Worm (Caenorhabditis elegans) whole organism, L1 larva: ENCODE data around the gene Y50D7A.8.

Experiments
- C04F5.9 ChIP-seq: sonication (generic microtip); optimal IDR thresholded peaks from 2 replicates; lab custom pipeline; 2016; ENCODE audit warnings: missing genetic modification characterization, missing compliant biosample characterization
- F16B12.6 ChIP-seq: fragments of 150-350 bp; optimal IDR thresholded peaks from 2 replicates; lab custom pipeline; 2014; ENCODE audit warnings: missing biosample characterization, missing genetic modification characterization
- Y116A8C.19 ChIP-seq: sonication (generic microtip); optimal IDR thresholded peaks from 2 replicates; lab custom pipeline; 2016; ENCODE audit warnings: missing compliant biosample characterization, missing genetic modification characterization, borderline replicate concordance
- alr-1 ChIP-seq: fragments of 200-800 bp; sonication (Bioruptor generic); optimal IDR thresholded peaks from 2 replicates; lab custom pipeline; 2018; ENCODE audit warnings: borderline replicate concordance, mild to moderate bottlenecking, missing genetic modification characterization, missing compliant biosample characterization
- ama-1 ChIP-seq: fragments of 150-350 bp; optimal IDR thresholded peaks from 2 replicates; lab custom pipeline; 2014
- ceh-63 ChIP-seq: fragments of 200-800 bp; sonication (Bioruptor generic); optimal IDR thresholded peaks from 2 replicates; lab custom pipeline; 2018; ENCODE audit warnings: mild to moderate bottlenecking, missing genetic modification characterization, missing compliant biosample characterization
- efl-1 ChIP-seq, 4 experiments: fragments of 150-350 bp; optimal IDR thresholded peaks in 3 of 4; peaks in 1 of 4; 1 replicate in 1 of 4; 2 replicates in 3 of 4; lab custom pipeline; 2014; ENCODE audit warnings: missing biosample characterization in 2 of 4, missing genetic modification characterization in 2 of 4, missing genetic modification reagents in 2 of 4
- efl-3 ChIP-seq: fragments of 200-800 bp; sonication (Bioruptor generic); optimal IDR thresholded peaks from 2 replicates; lab custom pipeline; 2018; ENCODE audit warnings: mild to moderate bottlenecking, missing genetic modification characterization, missing compliant biosample characterization
- egl-13 ChIP-seq: sonication (generic microtip); optimal IDR thresholded peaks from 2 replicates; lab custom pipeline; 2016; ENCODE audit warnings: missing genotype, missing genetic modification reagents, missing genetic modification characterization, missing compliant biosample characterization
- elt-3 ChIP-seq, 6 experiments: fragments of 150-350 bp in 1 of 6; sonication (generic microtip); optimal IDR thresholded peaks; 2 replicates each; lab custom pipeline; 2017 to 2018; ENCODE audit warnings: missing biosample characterization in 6 of 6, missing genetic modification characterization in 6 of 6, inconsistent platforms in 1 of 6
- ets-5 ChIP-seq: fragments of 200-800 bp; sonication (Bioruptor generic); IDR thresholded peaks from 2 replicates; pipeline ENCODE4 v1.3.6; 2022; ENCODE audit warnings: missing genetic modification characterization, missing compliant biosample characterization
- fkh-10 ChIP-seq: sonication (generic microtip); optimal IDR thresholded peaks from 2 replicates; lab custom pipeline; 2017; ENCODE audit warnings: missing biosample characterization, missing genetic modification reagents, missing genetic modification characterization
- fkh-4 ChIP-seq: sonication (generic microtip); optimal IDR thresholded peaks from 2 replicates; lab custom pipeline; 2016; ENCODE audit warnings: missing compliant biosample characterization, missing genetic modification characterization, borderline replicate concordance
- fkh-8 ChIP-seq: sonication (generic microtip); optimal IDR thresholded peaks from 2 replicates; lab custom pipeline; 2016; ENCODE audit warnings: mild to moderate bottlenecking, missing genetic modification characterization, missing compliant biosample characterization
- fos-1 ChIP-seq: fragments of 150-350 bp; optimal IDR thresholded peaks from 2 replicates; lab custom pipeline; 2014; ENCODE audit warnings: missing biosample characterization, missing genetic modification characterization
- hlh-4 ChIP-seq: sonication (generic microtip); optimal IDR thresholded peaks from 2 replicates; lab custom pipeline; 2016; ENCODE audit warnings: mild to moderate bottlenecking, missing genetic modification characterization, missing compliant biosample characterization
- isw-1 ChIP-seq: fragments of 200-800 bp; sonication (Bioruptor generic); IDR thresholded peaks from 2 replicates; pipeline ENCODE4 v1.3.6; 2022; ENCODE audit warnings: missing genetic modification characterization, missing compliant biosample characterization
- lin-14 ChIP-seq: fragments of 200-800 bp; sonication (Bioruptor generic); optimal IDR thresholded peaks from 2 replicates; lab custom pipeline; 2018; ENCODE audit warnings: mild to moderate bottlenecking, missing genetic modification characterization, moderate library complexity, missing compliant biosample characterization
- lin-15B ChIP-seq: fragments of 150-350 bp; sonication (generic microtip); optimal IDR thresholded peaks from 3 replicates; lab custom pipeline; 2014; ENCODE audit warnings: missing biosample characterization, missing genetic modification characterization
- lin-35 ChIP-seq, 2 experiments: fragments of 150-350 bp; optimal IDR thresholded peaks; 2 replicates each; lab custom pipeline; 2014; ENCODE audit warnings: missing biosample characterization in 2 of 2, missing genetic modification characterization in 2 of 2, missing genetic modification reagents in 2 of 2
- lir-3 ChIP-seq: sonication (generic microtip); optimal IDR thresholded peaks from 2 replicates; lab custom pipeline; 2016; ENCODE audit warnings: mild to moderate bottlenecking, missing genetic modification characterization, moderate library complexity, missing compliant biosample characterization; ENCODE audit not compliant: poor library complexity
- lsy-2 ChIP-seq, 2 experiments: fragments of 150-350 bp; optimal IDR thresholded peaks; 2 replicates each; lab custom pipeline; 2014; ENCODE audit warnings: missing biosample characterization in 2 of 2, missing genetic modification characterization in 2 of 2
- mdl-1 ChIP-seq, 2 experiments: fragments of 150-350 bp; optimal IDR thresholded peaks; 2 replicates each; lab custom pipeline; 2014 to 2017; ENCODE audit warnings: missing biosample characterization in 2 of 2, missing genetic modification characterization in 2 of 2, inconsistent platforms in 1 of 2
- mef-2 ChIP-seq: fragments of 150-350 bp; optimal IDR thresholded peaks from 2 replicates; lab custom pipeline; 2014; ENCODE audit warnings: missing biosample characterization, missing genetic modification characterization
- mep-1 ChIP-seq: fragments of 150-350 bp; optimal IDR thresholded peaks from 2 replicates; lab custom pipeline; 2014; ENCODE audit warnings: missing biosample characterization, missing genetic modification characterization
- nhr-12 ChIP-seq: sonication (generic microtip); optimal IDR thresholded peaks from 2 replicates; lab custom pipeline; 2017; ENCODE audit warnings: missing biosample characterization, missing genetic modification characterization
- nhr-19 ChIP-seq: fragments of 200-800 bp; sonication (Bioruptor generic); conservative IDR thresholded peaks from 2 replicates; pipeline ENCODE4 v1.3.6; 2022; ENCODE audit warnings: missing genetic modification characterization, missing compliant biosample characterization
- nhr-28 ChIP-seq: fragments of 150-350 bp; optimal IDR thresholded peaks from 2 replicates; lab custom pipeline; 2014; ENCODE audit warnings: missing biosample characterization, missing genetic modification characterization
- nhr-47 ChIP-seq: sonication (generic microtip); optimal IDR thresholded peaks from 2 replicates; lab custom pipeline; 2016; ENCODE audit warnings: mild to moderate bottlenecking, missing genetic modification characterization, moderate library complexity, missing compliant biosample characterization
- nhr-77 ChIP-seq: fragments of 150-350 bp; optimal IDR thresholded peaks from 2 replicates; lab custom pipeline; 2014; ENCODE audit warnings: missing biosample characterization, missing genetic modification characterization
- nhr-90 ChIP-seq: sonication (generic microtip); optimal IDR thresholded peaks from 2 replicates; lab custom pipeline; 2016; ENCODE audit warnings: mild to moderate bottlenecking, missing genetic modification characterization, missing compliant biosample characterization; ENCODE audit not compliant: poor library complexity
- pag-3 ChIP-seq: sonication (generic microtip); optimal IDR thresholded peaks from 2 replicates; lab custom pipeline; 2017; ENCODE audit warnings: missing genetic modification characterization, mild to moderate bottlenecking, missing compliant biosample characterization, antibody characterized with exemption, borderline replicate concordance; ENCODE audit not compliant: insufficient read depth
- pax-3 ChIP-seq: fragments of 200-800 bp; sonication (Bioruptor generic); optimal IDR thresholded peaks from 2 replicates; lab custom pipeline; 2018; ENCODE audit warnings: mild to moderate bottlenecking, missing genetic modification characterization, moderate library complexity, missing compliant biosample characterization
- rnt-1 ChIP-seq: sonication (generic microtip); optimal IDR thresholded peaks from 2 replicates; lab custom pipeline; 2016; ENCODE audit warnings: mild to moderate bottlenecking, missing genetic modification characterization, moderate library complexity, missing compliant biosample characterization
- skn-1 ChIP-seq: fragments of 150-350 bp; optimal IDR thresholded peaks from 2 replicates; lab custom pipeline; 2014; ENCODE audit warnings: missing biosample characterization, missing genetic modification characterization
- snu-23 ChIP-seq: sonication (generic microtip); optimal IDR thresholded peaks from 2 replicates; lab custom pipeline; 2016; ENCODE audit warnings: missing genetic modification characterization, missing compliant biosample characterization
- sox-4 ChIP-seq: sonication (generic microtip); optimal IDR thresholded peaks from 2 replicates; lab custom pipeline; 2016; ENCODE audit warnings: missing genetic modification characterization, missing compliant biosample characterization
- sptf-1 ChIP-seq: fragments of 150-350 bp; optimal IDR thresholded peaks from 2 replicates; lab custom pipeline; 2014; ENCODE audit warnings: missing biosample characterization, missing genetic modification characterization
- swsn-7 ChIP-seq: sonication (generic microtip); optimal IDR thresholded peaks from 2 replicates; lab custom pipeline; 2016; ENCODE audit warnings: missing genetic modification characterization, missing compliant biosample characterization
- unc-130 ChIP-seq: fragments of 150-350 bp; optimal IDR thresholded peaks from 2 replicates; lab custom pipeline; 2017; ENCODE audit warnings: missing biosample characterization, missing genetic modification characterization, inconsistent platforms
- unc-30 ChIP-seq: sonication (generic microtip); optimal IDR thresholded peaks from 2 replicates; lab custom pipeline; 2017; ENCODE audit warnings: missing biosample characterization, missing genetic modification characterization
- unc-62 ChIP-seq: fragments of 150-350 bp; optimal IDR thresholded peaks from 2 replicates; lab custom pipeline; 2014; ENCODE audit warnings: missing biosample characterization, missing genetic modification reagents, missing genetic modification characterization
- unc-86 ChIP-seq: sonication (generic microtip); optimal IDR thresholded peaks from 2 replicates; lab custom pipeline; 2016; ENCODE audit warnings: missing genetic modification characterization, missing compliant biosample characterization
- unc-98 ChIP-seq: fragments of 200-800 bp; sonication (Bioruptor generic); IDR thresholded peaks from 2 replicates; pipeline ENCODE4 v1.3.6; 2022; ENCODE audit warnings: missing genetic modification characterization, missing compliant biosample characterization
- zip-4 ChIP-seq: fragments of 200-800 bp; sonication (Bioruptor generic); optimal IDR thresholded peaks from 2 replicates; lab custom pipeline; 2018; ENCODE audit warnings: mild to moderate bottlenecking, missing genetic modification characterization, moderate library complexity, missing compliant biosample characterization
- ztf-11 ChIP-seq, 2 experiments: sonication (generic microtip); optimal IDR thresholded peaks; 2 replicates each; lab custom pipeline; 2016 to 2017; ENCODE audit warnings: missing genetic modification characterization in 2 of 2, missing biosample characterization in 1 of 2, missing compliant biosample characterization in 1 of 2
- ztf-4 ChIP-seq: fragments of 150-350 bp; optimal IDR thresholded peaks from 2 replicates; lab custom pipeline; 2014; ENCODE audit warnings: missing biosample characterization, missing genetic modification characterization

Y50D7A.8 gene

DNA sequence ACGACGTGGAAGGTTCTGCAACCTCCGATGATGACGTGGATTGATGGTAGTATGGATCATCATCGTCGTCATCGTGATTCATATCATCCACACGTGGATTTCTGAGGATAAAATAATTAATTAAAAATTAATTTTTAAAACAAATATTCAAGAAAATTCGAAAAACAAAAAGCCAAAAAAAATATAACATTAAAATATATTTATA, at the start of gene Y50D7A.8:
Y50D7A.8 (minus strand) TSS at position 101 of the 205 bp plus-strand sequence.
- TF ChIP-seq mep-1, result no peak
- no peak for TF ChIP-seq fkh-10
- no peak for TF ChIP-seq F16B12.6
- no peak for TF ChIP-seq mdl-1 (tag; optimal IDR thresholded peaks at IDR 0.05; lab: Kevin White, UChicago)
- no peak for TF ChIP-seq nhr-28 (tag; lab: Kevin White, UChicago)
- no peak for TF ChIP-seq lin-35 (GFP tag; optimal IDR thresholded peaks at IDR 0.05; lab: Kevin White, UChicago)
- no peak for TF ChIP-seq unc-130 (tag; lab: Kevin White, UChicago)
- TF ChIP-seq unc-86 (tag; lab: Kevin White, UChicago), result no peak
- no peak for TF ChIP-seq nhr-77

DNA sequence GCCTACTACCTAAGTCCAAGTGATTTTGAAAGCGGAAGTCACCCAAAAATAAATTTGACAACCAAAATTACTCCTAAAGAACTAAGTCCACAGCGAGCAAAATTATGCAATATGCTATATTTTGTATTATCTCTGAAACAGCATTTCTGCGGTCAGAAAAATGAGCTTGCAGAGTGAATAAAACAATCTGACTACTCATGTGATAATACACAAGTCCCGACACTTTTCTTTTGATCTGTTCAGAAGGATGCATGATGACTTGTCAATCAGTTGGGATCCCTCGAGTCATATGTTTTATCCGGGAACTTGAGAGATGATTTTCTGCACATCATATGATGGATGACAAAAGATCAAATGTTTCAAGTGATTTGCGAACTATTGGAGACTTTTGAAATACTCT, 42.0 kb upstream of the Y50D7A.8 start:
- TF ChIP-seq egl-13 (tag; lab: Kevin White, UChicago) (no peak), ztf-11 (tag; optimal IDR thresholded peaks at IDR 0.05; lab: Kevin White, UChicago) (no peak), unc-98 (GFP tag; lab: Robert Waterston, UW) (no peak), lir-3 (tag; lab: Kevin White, UChicago) (peak; percentile 21), zip-4 (GFP tag; lab: Kevin White, UChicago) (no peak), elt-3 (tag; optimal IDR thresholded peaks at IDR 0.05; lab: Kevin White, UChicago) (no peak), rnt-1 (tag; lab: Kevin White, UChicago) (peak; percentile 18)

DNA sequence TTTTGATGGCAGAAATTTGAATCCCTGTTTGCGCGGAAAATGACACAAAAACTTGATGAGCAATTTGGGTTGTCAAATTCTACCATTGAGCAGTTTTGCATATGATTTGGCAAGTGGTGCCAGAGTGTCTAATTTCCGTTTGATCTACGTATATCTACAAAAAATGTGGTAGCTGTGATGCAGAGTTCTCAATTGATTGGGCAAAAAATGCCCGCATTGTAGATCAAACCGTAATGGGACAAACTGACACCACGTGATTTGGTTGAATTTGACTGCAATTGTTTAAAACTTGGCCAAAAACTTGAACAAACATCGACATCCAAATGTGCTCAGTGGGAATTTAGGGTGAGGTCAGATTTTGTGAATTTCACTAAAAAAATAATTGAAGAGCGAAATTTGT, 39.4 kb upstream of the Y50D7A.8 start, which contains the start of gene K10F12.7:
K10F12.7 (minus strand) TSS at position 101 of the 400 bp plus-strand sequence.
- TF ChIP-seq swsn-7 (no peak), lin-14 (GFP tag; lab: Kevin White, UChicago) (no peak), elt-3 (tag; optimal IDR thresholded peaks at IDR 0.05; lab: Kevin White, UChicago) (no peak), isw-1 (GFP tag; lab: Robert Waterston, UW) (no peak)
- TF ChIP-seq, all 84 proteins: peak for 0

DNA sequence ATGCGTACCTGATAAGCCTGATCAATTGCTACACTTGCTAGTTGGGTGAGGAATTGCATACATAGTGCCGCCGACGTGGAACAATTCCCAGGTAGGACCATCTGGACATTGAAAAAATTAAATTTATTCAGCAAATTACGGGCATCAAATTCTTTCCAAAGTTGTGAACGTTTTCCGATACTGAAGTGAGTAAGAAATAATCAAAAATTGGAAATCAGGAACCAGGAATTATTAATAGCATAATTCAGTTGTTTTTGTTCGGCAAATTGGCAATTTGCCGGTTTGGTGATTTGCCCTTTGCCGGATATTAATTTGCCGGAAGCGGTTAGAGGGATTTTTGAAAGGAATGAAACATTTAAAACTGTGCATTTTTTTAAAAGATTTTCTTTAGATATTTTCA, 38.2 kb upstream of the Y50D7A.8 start, which contains the start of gene gsto-3:
gsto-3 (minus strand) TSS at position 101 of the 400 bp plus-strand sequence.
- TF ChIP-seq ceh-63 (no peak), unc-30 (tag; lab: Kevin White, UChicago) (no peak), efl-3 (GFP tag; lab: Kevin White, UChicago) (no peak), nhr-12 (no peak), Y116A8C.19 (tag; lab: Kevin White, UChicago) (no peak), hlh-4 (tag; lab: Kevin White, UChicago) (no peak), sox-4 (tag; lab: Kevin White, UChicago) (no peak), unc-62 (GFP tag; lab: Kevin White, UChicago) (no peak), nhr-47 (tag; lab: Kevin White, UChicago) (no peak), unc-98 (GFP tag; lab: Robert Waterston, UW) (no peak), mef-2 (no peak), C04F5.9 (tag; lab: Kevin White, UChicago) (no peak), ets-5 (GFP tag; lab: Robert Waterston, UW) (no peak), nhr-90 (no peak), lin-15B (no peak), nhr-28 (tag; lab: Kevin White, UChicago) (no peak), pag-3 (tag; lab: Kevin White, UChicago) (no peak), elt-3 (tag; optimal IDR thresholded peaks at IDR 0.05; lab: Kevin White, UChicago) (no peak), skn-1 (no peak), unc-130 (tag; lab: Kevin White, UChicago) (no peak)
- TF ChIP-seq, all 84 proteins: peak for 0

DNA sequence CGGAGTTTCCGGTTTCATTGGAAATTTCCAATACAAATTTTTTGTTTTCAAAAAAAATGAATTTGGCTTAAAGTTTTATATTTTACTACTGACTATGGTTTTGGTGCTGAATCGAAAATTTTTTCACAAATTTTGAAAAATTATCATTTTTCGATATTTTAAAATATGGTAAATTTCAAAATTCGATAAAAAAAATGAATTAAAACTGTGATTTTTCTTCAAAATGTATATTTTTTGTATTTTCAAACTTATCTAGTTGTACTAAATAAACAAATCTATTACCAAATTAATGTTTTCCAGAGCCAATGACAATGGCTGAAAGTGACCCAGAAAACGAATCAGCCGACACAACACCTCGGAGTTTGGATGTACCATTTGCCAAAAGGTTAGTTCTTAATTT, 22.6 kb upstream of the Y50D7A.8 start, which contains the start of gene pll-1:
pll-1 (plus strand) TSS at position 301 of the 400 bp plus-strand sequence.
- no peak for TF ChIP-seq nhr-19 (GFP tag; lab: Robert Waterston, UW)
- TF ChIP-seq snu-23 (GFP tag; lab: Kevin White, UChicago), result no peak
- TF ChIP-seq nhr-28 (tag; lab: Kevin White, UChicago), result no peak
- TF ChIP-seq ztf-4 (tag; lab: Kevin White, UChicago), result no peak
- no peak for TF ChIP-seq fkh-8 (tag; lab: Kevin White, UChicago)
- TF ChIP-seq lin-15B, result no peak
- no peak for TF ChIP-seq nhr-47 (tag; lab: Kevin White, UChicago)
- no peak for TF ChIP-seq pax-3 (tag; lab: Kevin White, UChicago)
- TF ChIP-seq efl-1 (optimal IDR thresholded peaks at IDR 0.05; lab: Kevin White, UChicago), result no peak
- TF ChIP-seq efl-1 (GFP tag; optimal IDR thresholded peaks at IDR 0.05 in 1 of 2; lab: Kevin White, UChicago), result no peak
- no peak for TF ChIP-seq ama-1
- no peak for TF ChIP-seq sptf-1 (tag; lab: Kevin White, UChicago)
- no peak for TF ChIP-seq alr-1 (tag; lab: Kevin White, UChicago)
- no peak for TF ChIP-seq fos-1
- TF ChIP-seq fkh-4 (tag; lab: Kevin White, UChicago), result no peak
- no peak for TF ChIP-seq lsy-2 (tag; optimal IDR thresholded peaks at IDR 0.05; lab: Kevin White, UChicago)
